Fruit fly (Drosophila melanogaster): ENCODE data around the gene ppk.

The ppk gene

DNA sequence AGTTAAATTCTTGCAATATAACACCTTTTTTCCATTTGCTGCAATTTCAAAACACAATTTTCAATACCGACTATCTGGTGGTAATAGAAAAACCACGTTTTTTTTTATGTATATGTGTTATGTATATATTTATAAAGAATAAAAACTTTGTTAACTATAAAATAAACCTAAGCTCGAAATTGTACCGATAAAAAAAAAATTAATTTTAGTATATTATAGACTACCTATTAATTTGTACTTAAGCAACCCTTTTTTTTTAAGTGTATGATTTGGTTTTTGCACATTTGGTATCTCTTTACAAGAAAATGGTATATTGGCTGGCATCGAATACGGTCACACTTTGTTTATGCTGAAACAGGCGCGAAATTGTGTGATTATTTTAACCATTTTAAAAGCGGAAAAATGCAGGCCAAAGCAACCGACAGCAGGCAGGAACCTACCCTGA, 19.2 kb downstream of the ppk start, which contains the start of gene spel1:
Gene spel1 (plus strand): TSS at position 334 of the 445 bp plus-strand sequence.
- TF ChIP-seq CG34367 (tag; optimal IDR thresholded peaks at IDR 0.05): peak; percentile 36
- TF ChIP-seq CG32121 (GFP tag; IDR thresholded peaks at IDR 0.05): peak; percentile 75
- no peak for TF ChIP-seq Pif1A (GFP tag; optimal IDR thresholded peaks at IDR 0.05)
- TF ChIP-seq CG14655 (GFP tag; optimal IDR thresholded peaks at IDR 0.05): peak; percentile 72
- TF ChIP-seq CG15710 (tag; optimal IDR thresholded peaks at IDR 0.05): peak; percentile 72
- peak; percentile 52; the same call in 1 of the 2 replicates for TF ChIP-seq rn (GFP tag; IDR thresholded peaks at IDR 0.05)
- TF ChIP-seq Snoo (tag; optimal IDR thresholded peaks at IDR 0.05): peak; percentile 57
- TF ChIP-seq CG12605 (GFP tag; IDR thresholded peaks at IDR 0.05): peak; percentile 79
- 0 out of 3 replicates have a peak, but pooled peaks have one; percentile 12 for TF ChIP-seq fd96Ca (GFP tag; IDR thresholded peaks at IDR 0.05)
- TF ChIP-seq D1 (tag; optimal IDR thresholded peaks at IDR 0.05): peak; percentile 73
- peak; percentile 77 for TF ChIP-seq CG17806 (tag; optimal IDR thresholded peaks at IDR 0.05)
- no peak for TF ChIP-seq EcR (GFP tag; optimal IDR thresholded peaks at IDR 0.05)
- no peak for TF ChIP-seq CG13204 (GFP tag; optimal IDR thresholded peaks at IDR 0.05)
- TF ChIP-seq Pif1B (GFP tag; optimal IDR thresholded peaks at IDR 0.05): no peak
- TF ChIP-seq CG9948 (tag; optimal IDR thresholded peaks at IDR 0.05): peak; percentile 73
- TF ChIP-seq Ets98B (GFP tag; IDR thresholded peaks at IDR 0.05): peak; percentile 68
- no peak; the same call in 1 of the 2 replicates for TF ChIP-seq CG10348 (GFP tag; IDR thresholded peaks at IDR 0.05)
- TF ChIP-seq CG4496 (GFP tag; IDR thresholded peaks at IDR 0.05): peak; percentile 78; the same call in 2 of the 3 replicates
- peak; percentile 82 for TF ChIP-seq CG8159 (tag; optimal IDR thresholded peaks at IDR 0.05)
- TF ChIP-seq gl (tag; optimal IDR thresholded peaks at IDR 0.05): no peak
- TF ChIP-seq CG8301 (tag; optimal IDR thresholded peaks at IDR 0.05): peak; percentile 70

DNA sequence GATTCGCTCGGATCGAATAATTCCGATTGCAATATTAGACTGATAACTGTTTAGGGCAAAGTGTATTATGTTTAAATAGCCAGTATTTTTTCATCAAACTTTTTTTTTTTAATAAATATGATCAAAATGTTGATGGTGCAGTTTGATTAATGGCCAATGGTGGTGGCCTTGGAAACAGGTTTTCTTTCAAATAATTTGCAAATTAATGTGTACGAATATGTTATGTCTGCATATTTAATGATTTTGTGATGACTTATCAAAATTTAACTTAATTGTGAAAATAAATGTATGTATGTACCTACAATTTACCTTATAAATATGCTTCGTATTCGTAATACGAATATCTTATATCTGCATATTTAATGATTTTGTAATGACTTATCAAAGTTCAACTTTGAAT, 19.7 kb downstream of the ppk start:
- TF ChIP-seq Snoo (tag; optimal IDR thresholded peaks at IDR 0.05) (no peak), Ets98B (GFP tag; IDR thresholded peaks at IDR 0.05) (no peak), CG10348 (GFP tag; IDR thresholded peaks at IDR 0.05) (no peak), CG8301 (tag; optimal IDR thresholded peaks at IDR 0.05) (no peak), CG15710 (tag; optimal IDR thresholded peaks at IDR 0.05) (no peak), CG4496 (GFP tag; IDR thresholded peaks at IDR 0.05) (no peak), CG14655 (GFP tag; optimal IDR thresholded peaks at IDR 0.05) (no peak), CG34367 (tag; optimal IDR thresholded peaks at IDR 0.05) (no peak), EcR (GFP tag; optimal IDR thresholded peaks at IDR 0.05) (no peak), Pif1B (GFP tag; optimal IDR thresholded peaks at IDR 0.05) (no peak), CG12605 (GFP tag; IDR thresholded peaks at IDR 0.05) (no peak), CG8159 (tag; optimal IDR thresholded peaks at IDR 0.05) (no peak), CG13204 (GFP tag; optimal IDR thresholded peaks at IDR 0.05) (no peak), fd96Ca (GFP tag; IDR thresholded peaks at IDR 0.05) (no peak), CG32121 (GFP tag; IDR thresholded peaks at IDR 0.05) (no peak), rn (GFP tag; IDR thresholded peaks at IDR 0.05) (no peak)

DNA sequence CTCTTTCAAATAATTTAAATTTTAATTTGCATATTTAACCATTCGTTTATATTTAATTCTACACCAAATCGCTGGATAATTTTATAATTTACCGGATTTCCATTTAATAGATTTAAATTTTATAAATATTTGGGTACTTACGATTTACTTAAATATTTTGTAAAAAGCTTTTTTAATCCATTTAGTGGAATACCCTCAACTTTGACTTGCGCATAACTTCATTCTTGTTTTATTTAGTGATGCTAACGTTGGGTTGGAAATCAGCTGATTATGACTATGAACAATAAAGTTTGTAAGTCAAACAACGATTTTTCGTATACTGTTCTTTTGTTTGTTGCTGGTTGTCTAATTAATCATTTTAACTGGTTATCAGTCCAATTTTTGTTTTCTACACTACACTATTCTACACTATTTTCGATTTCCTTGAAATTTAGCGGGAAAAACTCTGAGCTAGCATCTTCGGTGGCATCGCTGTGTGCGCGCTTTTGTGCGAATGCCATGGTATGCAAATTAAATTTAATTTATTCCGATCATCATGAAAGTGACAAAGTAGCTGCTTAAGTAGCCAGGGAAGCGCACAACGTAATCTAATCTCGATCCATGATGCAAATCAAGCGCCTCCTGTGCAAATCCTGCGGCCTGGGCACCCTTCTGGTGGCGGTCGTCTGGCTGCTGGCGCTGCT, 22.1 kb downstream of the ppk start, which contains the start of gene Pgant35A:
Gene Pgant35A (plus strand): TSS at position 473 of the 683 bp plus-strand sequence.
- TF ChIP-seq CG12605 (GFP tag; IDR thresholded peaks at IDR 0.05) (peak; percentile 45; the same call in 1 of the 2 replicates), CG9948 (tag; optimal IDR thresholded peaks at IDR 0.05) (peak; percentile 3), CG32121 (GFP tag; IDR thresholded peaks at IDR 0.05) (no peak), Pif1A (GFP tag; optimal IDR thresholded peaks at IDR 0.05) (no peak), Pif1B (GFP tag; optimal IDR thresholded peaks at IDR 0.05) (no peak), CG10348 (GFP tag; IDR thresholded peaks at IDR 0.05) (no peak), fd96Ca (GFP tag; IDR thresholded peaks at IDR 0.05) (no peak), CG4496 (GFP tag; IDR thresholded peaks at IDR 0.05) (no peak), CG13204 (GFP tag; optimal IDR thresholded peaks at IDR 0.05) (no peak), CG15710 (tag; optimal IDR thresholded peaks at IDR 0.05) (peak; percentile 3), CG34367 (tag; optimal IDR thresholded peaks at IDR 0.05) (no peak), CG8159 (tag; optimal IDR thresholded peaks at IDR 0.05) (peak; percentile 12), rn (GFP tag; IDR thresholded peaks at IDR 0.05) (no peak), gl (tag; optimal IDR thresholded peaks at IDR 0.05) (no peak), Snoo (tag; optimal IDR thresholded peaks at IDR 0.05) (no peak), CG17806 (tag; optimal IDR thresholded peaks at IDR 0.05) (no peak), CG8301 (tag; optimal IDR thresholded peaks at IDR 0.05) (no peak), D1 (tag; optimal IDR thresholded peaks at IDR 0.05) (peak; percentile 45), Ets98B (GFP tag; IDR thresholded peaks at IDR 0.05) (0 out of 2 replicates have a peak, but pooled peaks have one; percentile 5)

DNA sequence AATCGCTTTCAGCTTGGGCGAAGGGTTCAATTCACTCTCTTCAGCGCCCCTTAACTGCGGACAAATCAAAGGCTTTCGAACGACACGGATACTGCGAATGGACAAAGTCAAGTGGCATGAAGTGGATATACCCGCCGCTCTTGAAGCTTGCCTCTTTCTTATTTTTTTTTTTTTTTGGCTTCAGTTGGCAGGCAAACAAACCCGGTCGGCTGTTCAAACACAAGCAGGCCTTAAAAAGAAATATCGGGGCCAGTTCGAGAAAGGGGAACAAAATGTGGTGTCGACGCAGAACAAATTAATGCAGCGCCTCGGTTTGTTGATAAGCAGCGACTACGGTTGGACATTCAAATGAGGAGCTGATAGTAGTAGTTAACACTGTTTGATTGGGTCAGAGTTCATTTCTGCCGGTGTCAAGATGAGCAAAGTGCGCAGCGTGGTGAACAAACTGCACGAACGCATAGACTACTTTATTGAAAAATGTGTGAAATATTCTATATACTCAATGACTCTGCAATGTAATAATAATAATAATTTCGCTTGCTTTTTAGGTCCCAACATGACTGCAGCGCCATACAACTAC, 24.1 kb downstream of the ppk start:
- TF ChIP-seq CG14655 (GFP tag; optimal IDR thresholded peaks at IDR 0.05): no peak
- TF ChIP-seq CG8159 (tag; optimal IDR thresholded peaks at IDR 0.05): no peak
- TF ChIP-seq fd96Ca (GFP tag; IDR thresholded peaks at IDR 0.05): no peak
- no peak for TF ChIP-seq CG32121 (GFP tag; IDR thresholded peaks at IDR 0.05)
- no peak for TF ChIP-seq Pif1B (GFP tag; optimal IDR thresholded peaks at IDR 0.05)
- no peak for TF ChIP-seq CG15710 (tag; optimal IDR thresholded peaks at IDR 0.05)
- no peak for TF ChIP-seq CG12605 (GFP tag; IDR thresholded peaks at IDR 0.05)
- TF ChIP-seq CG13204 (GFP tag; optimal IDR thresholded peaks at IDR 0.05): no peak
- TF ChIP-seq CG9948 (tag; optimal IDR thresholded peaks at IDR 0.05): no peak
- TF ChIP-seq CG34367 (tag; optimal IDR thresholded peaks at IDR 0.05): no peak
- no peak for TF ChIP-seq CG8301 (tag; optimal IDR thresholded peaks at IDR 0.05)
- no peak for TF ChIP-seq gl (tag; optimal IDR thresholded peaks at IDR 0.05)
- TF ChIP-seq D1 (tag; optimal IDR thresholded peaks at IDR 0.05): no peak
- no peak for TF ChIP-seq CG17806 (tag; optimal IDR thresholded peaks at IDR 0.05)
- no peak for TF ChIP-seq CG10348 (GFP tag; IDR thresholded peaks at IDR 0.05)
- TF ChIP-seq Snoo (tag; optimal IDR thresholded peaks at IDR 0.05): no peak
- TF ChIP-seq Pif1A (GFP tag; optimal IDR thresholded peaks at IDR 0.05): no peak

DNA sequence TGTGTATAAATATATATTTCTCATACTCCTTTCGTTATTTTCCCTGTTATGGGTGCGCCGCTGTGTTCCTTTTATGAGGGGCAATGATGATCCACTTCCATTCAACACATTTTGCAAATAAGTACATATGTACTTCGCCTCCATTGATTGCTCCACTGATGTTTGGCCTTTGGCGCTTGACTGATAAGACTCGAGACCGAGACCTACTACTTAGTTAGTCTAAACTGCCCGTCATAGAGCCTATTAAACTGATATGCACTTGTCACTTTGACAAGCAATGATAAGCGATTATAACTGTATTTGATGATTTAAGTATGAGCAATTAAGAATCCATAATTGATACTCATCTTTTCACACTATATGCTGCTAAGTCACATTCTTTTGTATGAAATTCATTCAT, 24.7 kb downstream of the ppk start:
- TF ChIP-seq CG9948 (tag; optimal IDR thresholded peaks at IDR 0.05): no peak
- no peak for TF ChIP-seq Pif1B (GFP tag; optimal IDR thresholded peaks at IDR 0.05)
- no peak for TF ChIP-seq Pif1A (GFP tag; optimal IDR thresholded peaks at IDR 0.05)
- no peak for TF ChIP-seq CG15710 (tag; optimal IDR thresholded peaks at IDR 0.05)
- no peak for TF ChIP-seq CG14655 (GFP tag; optimal IDR thresholded peaks at IDR 0.05)
- no peak for TF ChIP-seq EcR (GFP tag; optimal IDR thresholded peaks at IDR 0.05)
- TF ChIP-seq CG10348 (GFP tag; IDR thresholded peaks at IDR 0.05): no peak
- no peak for TF ChIP-seq CG8301 (tag; optimal IDR thresholded peaks at IDR 0.05)
- no peak for TF ChIP-seq CG34367 (tag; optimal IDR thresholded peaks at IDR 0.05)
- no peak for TF ChIP-seq CG12605 (GFP tag; IDR thresholded peaks at IDR 0.05)
- no peak for TF ChIP-seq CG4496 (GFP tag; IDR thresholded peaks at IDR 0.05)
- no peak for TF ChIP-seq D1 (tag; optimal IDR thresholded peaks at IDR 0.05)
- no peak for TF ChIP-seq Snoo (tag; optimal IDR thresholded peaks at IDR 0.05)
- no peak for TF ChIP-seq CG13204 (GFP tag; optimal IDR thresholded peaks at IDR 0.05)
- no peak for TF ChIP-seq rn (GFP tag; IDR thresholded peaks at IDR 0.05)
- TF ChIP-seq CG32121 (GFP tag; IDR thresholded peaks at IDR 0.05): no peak
- no peak for TF ChIP-seq CG17806 (tag; optimal IDR thresholded peaks at IDR 0.05)
- no peak for TF ChIP-seq CG8159 (tag; optimal IDR thresholded peaks at IDR 0.05)
- no peak; the same call in 1 of the 2 replicates for TF ChIP-seq Ets98B (GFP tag; IDR thresholded peaks at IDR 0.05)
